Worm (Caenorhabditis elegans) whole organism, late embryonic: Measurements from ENCODE around the gene F56D6.19.

Experiments used
- F13H6.1 ChIP-seq: sonication (generic microtip); optimal IDR thresholded peaks from 2 replicates; lab custom pipeline; 2016; ENCODE audit warnings: missing genetic modification characterization, missing compliant biosample characterization
- dmd-4 ChIP-seq: sonication (generic microtip); optimal IDR thresholded peaks from 2 replicates; lab custom pipeline; 2016; ENCODE audit warnings: borderline replicate concordance, missing genetic modification characterization, missing compliant biosample characterization
- lin-11 ChIP-seq: fragments of 200-800 bp; sonication (Bioruptor generic); optimal IDR thresholded peaks from 2 replicates; lab custom pipeline; 2018; ENCODE audit warnings: mild to moderate bottlenecking, missing genetic modification characterization, missing compliant biosample characterization
- nfya-1 ChIP-seq: sonication (generic microtip); optimal IDR thresholded peaks from 2 replicates; lab custom pipeline; 2017; ENCODE audit warnings: missing genetic modification characterization, mild to moderate bottlenecking, missing compliant biosample characterization, antibody characterized with exemption, moderate library complexity
- nhr-11 ChIP-seq: fragments of 150-350 bp; optimal IDR thresholded peaks from 2 replicates; lab custom pipeline; 2014; ENCODE audit warnings: missing biosample characterization, missing genetic modification characterization
- odd-2 ChIP-seq: sonication (generic microtip); optimal IDR thresholded peaks from 2 replicates; lab custom pipeline; 2017; ENCODE audit warnings: antibody characterized with exemption, mild to moderate bottlenecking, missing genetic modification characterization, missing compliant biosample characterization

ce11 chrIV:3892027-3892426 is 22.5 kb upstream of the F56D6.19 start, which contains the start of gene F56D6.9:
- TF ChIP-seq nfya-1 (no peak), F13H6.1 (tag; lab: Kevin White, UChicago) (no peak), odd-2 (tag; lab: Kevin White, UChicago) (no peak), lin-11 (tag; lab: Kevin White, UChicago) (no peak), dmd-4 (tag; lab: Kevin White, UChicago) (no peak), nhr-11 (tag; lab: Kevin White, UChicago) (no peak)
